Worm (Caenorhabditis elegans) whole organism, late embryonic: ENCODE measurements around the gene ani-1.

Experiments
- C08G9.2 ChIP-seq: sonication (generic microtip); optimal IDR thresholded peaks from 2 replicates; lab custom pipeline; 2016; ENCODE audit warnings: mild to moderate bottlenecking, missing genetic modification characterization, moderate library complexity, missing compliant biosample characterization
- F13H6.1 ChIP-seq: sonication (generic microtip); optimal IDR thresholded peaks from 2 replicates; lab custom pipeline; 2016; ENCODE audit warnings: missing genetic modification characterization, missing compliant biosample characterization
- K02D7.2 ChIP-seq: sonication (generic microtip); optimal IDR thresholded peaks from 2 replicates; lab custom pipeline; 2017; ENCODE audit warnings: mild to moderate bottlenecking, missing genetic modification characterization, missing compliant biosample characterization
- T23F11.4 ChIP-seq: fragments of 200-800 bp; sonication (Bioruptor generic); optimal IDR thresholded peaks from 2 replicates; lab custom pipeline; 2018; ENCODE audit warnings: mild to moderate bottlenecking, missing genetic modification characterization, missing compliant biosample characterization
- ama-1 ChIP-seq: fragments of 150-350 bp; optimal IDR thresholded peaks from 2 replicates; lab custom pipeline; 2014
- ceh-14 ChIP-seq: sonication (generic microtip); optimal IDR thresholded peaks from 2 replicates; lab custom pipeline; 2016; ENCODE audit warnings: missing genotype, missing genetic modification characterization, missing compliant biosample characterization
- ceh-18 ChIP-seq: sonication (generic microtip); optimal IDR thresholded peaks from 2 replicates; lab custom pipeline; 2016; ENCODE audit warnings: missing genetic modification characterization, missing compliant biosample characterization
- ceh-24 ChIP-seq: sonication (generic microtip); optimal IDR thresholded peaks from 2 replicates; lab custom pipeline; 2016; ENCODE audit warnings: mild to moderate bottlenecking, missing genetic modification characterization, missing compliant biosample characterization
- ceh-30 ChIP-seq: fragments of 150-350 bp; optimal IDR thresholded peaks from 2 replicates; lab custom pipeline; 2014; ENCODE audit warnings: missing biosample characterization, missing genetic modification characterization
- ceh-31 ChIP-seq: sonication (generic microtip); optimal IDR thresholded peaks from 2 replicates; lab custom pipeline; 2016; ENCODE audit warnings: missing genetic modification characterization, missing compliant biosample characterization
- ceh-34 ChIP-seq: sonication (generic microtip); optimal IDR thresholded peaks from 2 replicates; lab custom pipeline; 2016; ENCODE audit warnings: mild to moderate bottlenecking, missing genetic modification characterization, missing compliant biosample characterization
- ceh-45 ChIP-seq: fragments of 200-800 bp; sonication (Bioruptor generic); IDR thresholded peaks from 2 replicates; pipeline ENCODE4 v1.3.6; 2022; ENCODE audit warnings: missing genetic modification reagents, missing genetic modification characterization, missing compliant biosample characterization
- ceh-9 ChIP-seq: sonication (generic microtip); optimal IDR thresholded peaks from 2 replicates; lab custom pipeline; 2016; ENCODE audit warnings: mild to moderate bottlenecking, missing genetic modification characterization, inconsistent platforms, missing compliant biosample characterization
- dmd-4 ChIP-seq: sonication (generic microtip); optimal IDR thresholded peaks from 2 replicates; lab custom pipeline; 2016; ENCODE audit warnings: borderline replicate concordance, missing genetic modification characterization, missing compliant biosample characterization
- ets-4 ChIP-seq: sonication (generic microtip); optimal IDR thresholded peaks from 2 replicates; lab custom pipeline; 2016; ENCODE audit warnings: missing genetic modification characterization, missing compliant biosample characterization
- eyg-1 ChIP-seq: sonication (generic microtip); optimal IDR thresholded peaks from 2 replicates; lab custom pipeline; 2016; ENCODE audit warnings: missing genotype, missing genetic modification characterization, missing compliant biosample characterization
- fkh-10 ChIP-seq: fragments of 150-350 bp; optimal IDR thresholded peaks from 2 replicates; lab custom pipeline; 2014; ENCODE audit warnings: missing biosample characterization, missing genetic modification reagents, missing genetic modification characterization
- fkh-6 ChIP-seq: sonication (generic microtip); optimal IDR thresholded peaks from 2 replicates; lab custom pipeline; 2016; ENCODE audit warnings: missing genetic modification characterization, missing compliant biosample characterization
- hlh-13 ChIP-seq: fragments of 200-800 bp; sonication (Bioruptor generic); optimal IDR thresholded peaks from 2 replicates; lab custom pipeline; 2018; ENCODE audit warnings: mild to moderate bottlenecking, missing genetic modification characterization, missing compliant biosample characterization
- hlh-15 ChIP-seq: sonication (generic microtip); optimal IDR thresholded peaks from 2 replicates; lab custom pipeline; 2016; ENCODE audit warnings: missing genetic modification characterization, missing compliant biosample characterization
- hlh-30 ChIP-seq: sonication (generic microtip); optimal IDR thresholded peaks from 2 replicates; lab custom pipeline; 2017; ENCODE audit warnings: antibody characterized with exemption, missing genetic modification characterization, missing compliant biosample characterization; ENCODE audit not compliant: insufficient read depth
- hlh-6 ChIP-seq: sonication (generic microtip); optimal IDR thresholded peaks from 2 replicates; lab custom pipeline; 2016; ENCODE audit warnings: missing genotype, missing genetic modification characterization, missing compliant biosample characterization
- lim-6 ChIP-seq: sonication (generic microtip); optimal IDR thresholded peaks from 2 replicates; lab custom pipeline; 2016; ENCODE audit warnings: missing genetic modification characterization, missing compliant biosample characterization
- madf-2 ChIP-seq: sonication (generic microtip); optimal IDR thresholded peaks from 2 replicates; lab custom pipeline; 2017; ENCODE audit warnings: missing genetic modification characterization, missing compliant biosample characterization
- mec-3 ChIP-seq: sonication (generic microtip); optimal IDR thresholded peaks from 2 replicates; lab custom pipeline; 2016; ENCODE audit warnings: borderline replicate concordance, missing genetic modification characterization, missing compliant biosample characterization
- odd-2 ChIP-seq: sonication (generic microtip); optimal IDR thresholded peaks from 2 replicates; lab custom pipeline; 2017; ENCODE audit warnings: antibody characterized with exemption, mild to moderate bottlenecking, missing genetic modification characterization, missing compliant biosample characterization
- pag-3 ChIP-seq: sonication (generic microtip); optimal IDR thresholded peaks from 2 replicates; lab custom pipeline; 2016; ENCODE audit warnings: missing compliant biosample characterization, missing genetic modification characterization, borderline replicate concordance
- pax-1 ChIP-seq: fragments of 150-350 bp; optimal IDR thresholded peaks from 2 replicates; lab custom pipeline; 2014; ENCODE audit warnings: missing biosample characterization, missing genetic modification characterization
- pha-2 ChIP-seq: sonication (generic microtip); optimal IDR thresholded peaks from 2 replicates; lab custom pipeline; 2017; ENCODE audit warnings: mild to moderate bottlenecking, missing genetic modification characterization, missing compliant biosample characterization
- pqm-1 ChIP-seq: sonication (generic microtip); optimal IDR thresholded peaks from 2 replicates; lab custom pipeline; 2016; ENCODE audit warnings: missing genetic modification characterization, missing compliant biosample characterization
- pros-1 ChIP-seq: fragments of 150-350 bp; optimal IDR thresholded peaks from 2 replicates; lab custom pipeline; 2014; ENCODE audit warnings: missing biosample characterization, missing genetic modification reagents, missing genetic modification characterization
- rnt-1 ChIP-seq: sonication (generic microtip); optimal IDR thresholded peaks from 2 replicates; lab custom pipeline; 2016; ENCODE audit warnings: missing genetic modification characterization, missing compliant biosample characterization
- sdc-2 ChIP-seq: sonication (generic microtip); optimal IDR thresholded peaks from 2 replicates; lab custom pipeline; 2016; ENCODE audit warnings: missing genotype, missing genetic modification characterization, missing compliant biosample characterization
- sox-2 ChIP-seq: fragments of 200-800 bp; sonication (Bioruptor generic); IDR thresholded peaks from 2 replicates; pipeline ENCODE4 v1.3.6; 2022; ENCODE audit warnings: missing genetic modification reagents, missing genetic modification characterization, missing compliant biosample characterization
- sox-4 ChIP-seq: sonication (generic microtip); optimal IDR thresholded peaks from 2 replicates; lab custom pipeline; 2017; ENCODE audit warnings: mild to moderate bottlenecking, missing genetic modification characterization, inconsistent platforms, missing compliant biosample characterization
- tbx-7 ChIP-seq: sonication (generic microtip); optimal IDR thresholded peaks from 2 replicates; lab custom pipeline; 2016; ENCODE audit warnings: missing genotype, missing genetic modification characterization, missing compliant biosample characterization
- unc-3 ChIP-seq, 2 experiments: fragments of 200-800 bp in 1 of 2; sonication (Bioruptor generic) in 1 of 2; sonication (generic microtip) in 1 of 2; conservative IDR thresholded peaks in 1 of 2; optimal IDR thresholded peaks in 1 of 2; 2 replicates each; pipeline versions ENCODE4 v1.3.6 to Lab custom; 2016 to 2022; ENCODE audit warnings: missing compliant biosample characterization in 2 of 2, missing genetic modification characterization in 2 of 2, missing genetic modification reagents in 1 of 2
- unc-42 ChIP-seq: sonication (generic microtip); optimal IDR thresholded peaks from 2 replicates; lab custom pipeline; 2016; ENCODE audit warnings: missing genotype, missing genetic modification characterization, missing compliant biosample characterization
- unc-55 ChIP-seq: sonication (generic microtip); optimal IDR thresholded peaks from 2 replicates; lab custom pipeline; 2017; ENCODE audit warnings: missing biosample characterization, missing genetic modification reagents, missing genetic modification characterization
- unc-86 ChIP-seq: sonication (generic microtip); optimal IDR thresholded peaks from 2 replicates; lab custom pipeline; 2016; ENCODE audit warnings: missing genetic modification characterization, missing compliant biosample characterization

Gene ani-1

DNA sequence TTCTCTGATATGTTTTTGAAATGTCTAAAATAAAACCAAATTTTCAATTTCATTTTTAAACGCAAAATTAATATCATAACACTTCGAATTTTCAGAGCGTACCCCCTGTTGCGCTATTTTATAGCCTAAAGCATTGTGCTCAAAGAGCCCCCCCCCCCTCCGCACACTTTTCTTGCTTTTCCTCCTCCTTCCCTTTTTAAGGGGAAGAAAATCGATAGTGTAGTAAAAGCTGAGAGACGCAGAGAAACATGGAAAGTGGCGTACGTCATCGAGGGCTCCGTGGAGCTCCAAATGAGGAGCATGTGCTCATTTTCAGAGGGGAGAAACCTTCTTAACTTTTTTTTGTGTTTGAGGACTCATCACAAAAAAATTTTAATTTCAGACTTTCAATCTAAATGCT is 19.3 kb upstream of the ani-1 start, which contains the start of gene cccp-1 (continued):
- TF ChIP-seq ceh-9 (tag; lab: Kevin White, UChicago) (no peak), ceh-24 (tag; lab: Kevin White, UChicago) (no peak), sox-4 (tag; lab: Kevin White, UChicago) (no peak)
- TF ChIP-seq, all 69 proteins: peak for 5

DNA sequence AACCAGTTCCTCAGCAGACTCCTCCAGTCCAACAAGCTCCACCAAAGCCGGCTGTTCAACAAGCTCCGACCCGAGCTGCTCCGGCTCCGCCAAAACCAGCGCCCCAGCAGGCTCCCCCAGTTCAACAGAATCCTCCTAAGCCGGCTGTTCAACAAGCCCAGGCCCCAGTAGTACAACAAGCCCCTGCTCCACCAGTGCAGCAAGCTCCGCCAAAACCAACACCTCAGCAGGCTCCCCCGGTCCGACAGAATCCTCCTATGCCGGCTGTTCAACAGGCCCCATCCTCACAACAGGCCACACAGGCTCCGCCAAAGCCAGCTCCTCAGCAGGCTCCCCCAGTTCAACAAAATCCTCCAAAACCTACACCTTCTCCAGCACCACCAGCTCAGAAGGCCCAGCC is 17.4 kb upstream of the ani-1 start:
- no peak for TF ChIP-seq pag-3 (tag; lab: Kevin White, UChicago)
- TF ChIP-seq unc-3 (GFP tag; conservative IDR thresholded peaks at IDR 0.05; lab: Robert Waterston, UW) = no peak
- no peak for TF ChIP-seq unc-3 (tag; optimal IDR thresholded peaks at IDR 0.05; lab: Kevin White, UChicago)
- TF ChIP-seq fkh-10 (GFP tag; lab: Kevin White, UChicago) = no peak
- no peak for TF ChIP-seq ets-4 (tag; lab: Kevin White, UChicago)
- no peak for TF ChIP-seq madf-2 (tag; lab: Kevin White, UChicago)
- no peak for TF ChIP-seq unc-42
- no peak for TF ChIP-seq unc-86 (tag; lab: Kevin White, UChicago)
- no peak for TF ChIP-seq hlh-30 (tag; lab: Kevin White, UChicago)
- TF ChIP-seq hlh-15 (tag; lab: Kevin White, UChicago) = no peak
- TF ChIP-seq odd-2 (tag; lab: Kevin White, UChicago) = no peak
- TF ChIP-seq, all 69 proteins: peak for 0

DNA sequence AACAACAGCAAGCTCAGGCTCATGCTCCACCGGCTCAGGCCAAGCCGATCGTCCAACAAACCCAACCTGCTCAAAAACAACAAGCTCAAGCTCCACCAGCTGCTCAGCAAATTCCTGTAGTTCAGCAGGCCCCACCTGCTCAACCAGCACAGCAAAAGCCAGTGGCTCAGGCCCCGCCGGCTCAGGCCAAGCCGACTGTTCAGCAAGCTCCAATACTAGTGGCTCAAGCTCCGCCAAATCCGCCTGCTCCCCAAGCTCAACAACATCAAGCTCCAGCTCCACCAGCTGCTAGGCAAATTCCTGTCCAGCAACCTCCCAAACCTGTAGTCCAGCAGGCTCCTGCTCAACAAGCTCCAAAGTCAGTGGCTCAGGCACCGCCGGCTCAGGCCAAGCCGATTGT is 16.6 kb upstream of the ani-1 start:
- TF ChIP-seq ceh-31 (tag; lab: Kevin White, UChicago) = no peak
- no peak for TF ChIP-seq pros-1 (tag; lab: Kevin White, UChicago)
- TF ChIP-seq ceh-24 (tag; lab: Kevin White, UChicago) = no peak
- TF ChIP-seq pag-3 (tag; lab: Kevin White, UChicago) = no peak
- no peak for TF ChIP-seq unc-55 (GFP tag; lab: Kevin White, UChicago)
- no peak for TF ChIP-seq ceh-14 (tag; lab: Kevin White, UChicago)
- no peak for TF ChIP-seq sox-2 (GFP tag; lab: Robert Waterston, UW)
- no peak for TF ChIP-seq hlh-13
- no peak for TF ChIP-seq unc-86 (tag; lab: Kevin White, UChicago)
- TF ChIP-seq ceh-30 = no peak
- TF ChIP-seq dmd-4 = no peak
- no peak for TF ChIP-seq K02D7.2 (tag; lab: Kevin White, UChicago)

DNA sequence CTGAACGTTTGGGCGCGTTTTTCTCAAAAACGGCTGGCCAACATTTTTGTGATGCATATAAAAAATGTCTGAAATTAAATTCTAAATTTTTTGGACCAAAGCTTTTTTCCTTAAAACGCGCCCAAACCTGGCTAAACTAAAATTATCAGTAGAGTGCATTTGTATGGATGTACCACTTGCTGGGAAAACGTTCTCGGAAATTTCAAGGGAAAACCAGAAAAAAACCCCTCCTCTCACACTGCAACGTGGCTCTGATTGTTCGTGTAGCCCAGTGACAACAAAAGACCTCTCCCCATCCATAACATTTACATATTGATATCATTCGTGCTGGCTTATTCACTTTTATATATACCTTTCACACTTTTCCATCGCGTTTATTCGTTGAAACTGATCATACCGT is 15.7 kb upstream of the ani-1 start, which contains the start of gene Y49E10.29:
Gene Y49E10.29 (plus strand): TSS at position 301 of the 400 bp plus-strand sequence.
- no peak for TF ChIP-seq ceh-45 (GFP tag; lab: Robert Waterston, UW)
- no peak for TF ChIP-seq fkh-6 (tag; lab: Kevin White, UChicago)
- no peak for TF ChIP-seq ceh-9 (tag; lab: Kevin White, UChicago)
- TF ChIP-seq dmd-4 = no peak
- TF ChIP-seq F13H6.1 (tag; lab: Kevin White, UChicago) = no peak
- no peak for TF ChIP-seq lim-6 (tag; lab: Kevin White, UChicago)
- TF ChIP-seq C08G9.2 = no peak
- no peak for TF ChIP-seq pha-2 (tag; lab: Kevin White, UChicago)

- TF ChIP-seq unc-42 (no peak), rnt-1 (tag; lab: Kevin White, UChicago) (no peak), mec-3 (tag; lab: Kevin White, UChicago) (no peak), tbx-7 (tag; lab: Kevin White, UChicago) (no peak), ceh-34 (no peak), pqm-1 (tag; lab: Kevin White, UChicago) (no peak), unc-86 (tag; lab: Kevin White, UChicago) (no peak), pros-1 (tag; lab: Kevin White, UChicago) (no peak), ama-1 (lab: Kevin White, UChicago) (no peak), ceh-18 (no peak), hlh-6 (no peak), pag-3 (tag; lab: Kevin White, UChicago) (no peak), pax-1 (tag; lab: Kevin White, UChicago) (no peak), C08G9.2 (no peak), T23F11.4 (GFP tag; lab: Kevin White, UChicago) (no peak), eyg-1 (tag; lab: Kevin White, UChicago) (no peak), sdc-2 (tag; lab: Kevin White, UChicago) (no peak), ets-4 (tag; lab: Kevin White, UChicago) (no peak)
These were observed 13.1 kb upstream of the ani-1 start, which contains the start of gene pstk-1 for ce11 chrIII:12466310-12466709. pstk-1 (plus strand) TSS chrIII:12466610.
